Worm (Caenorhabditis elegans): ENCODE results near the gene clec-72.

DNA sequence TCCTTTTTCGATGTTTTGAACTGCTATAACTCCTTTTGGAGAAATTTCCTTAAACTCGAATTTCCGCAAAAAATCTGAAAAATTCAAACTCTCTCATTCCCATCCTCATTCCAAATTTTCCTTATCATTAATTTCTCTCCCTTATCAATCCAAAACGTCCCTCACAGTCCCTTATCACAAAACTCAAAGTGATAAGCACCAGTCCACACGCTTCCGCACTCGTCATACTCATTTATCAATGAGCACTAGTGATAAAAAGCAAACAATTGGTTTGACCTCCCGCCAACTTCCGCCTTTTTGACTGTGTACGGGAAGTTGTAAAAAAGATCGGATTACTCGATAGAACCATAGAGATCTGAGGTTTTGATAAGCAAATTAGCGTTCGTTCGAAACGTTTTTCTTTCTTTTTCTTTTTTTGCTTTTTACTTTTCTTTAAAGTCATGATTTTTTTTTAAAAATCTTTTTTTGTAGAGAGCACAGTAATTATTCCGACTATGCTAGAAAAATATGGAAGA, 44.1 kb downstream of the clec-72 start, which contains the start of gene clec-78:
- peak; percentile 100 for TF ChIP-seq elt-2 (tag; optimal IDR thresholded peaks at IDR 0.05)
- no peak for TF ChIP-seq C38D4.7 (GFP tag; optimal IDR thresholded peaks at IDR 0.05)
- no peak for TF ChIP-seq pha-4 (tag; optimal IDR thresholded peaks at IDR 0.05)
- no peak for TF ChIP-seq tbx-2 (tag; optimal IDR thresholded peaks at IDR 0.05)
- TF ChIP-seq lin-11 (tag; optimal IDR thresholded peaks at IDR 0.05): no peak
- TF ChIP-seq pqm-1 (tag; optimal IDR thresholded peaks at IDR 0.05): peak; percentile 83
- no peak for TF ChIP-seq nfya-1 (tag; optimal IDR thresholded peaks at IDR 0.05)
- no peak for TF ChIP-seq K09A11.1 (tag; optimal IDR thresholded peaks at IDR 0.05; ENCODE audit: insufficient read depth)
- no peak for TF ChIP-seq pag-3 (tag; optimal IDR thresholded peaks at IDR 0.05; ENCODE audit: borderline replicate concordance)

All from whole organism, late embryonic.